Worm (Caenorhabditis elegans) whole organism, L3 larva: ENCODE results near the gene Y45F10B.8.
"Not testable (repeated sequence)": the region's sequence is repeated elsewhere in the genome, so short reads cannot be mapped to it uniquely, and the experiment has no call there.

Experiments used
- R02D3.7 ChIP-seq: fragments of 150-350 bp; optimal IDR thresholded peaks from 2 replicates; lab custom pipeline; 2014; ENCODE audit warnings: missing biosample characterization, missing genetic modification characterization
- ZK546.5 ChIP-seq: sonication (generic microtip); optimal IDR thresholded peaks from 2 replicates; lab custom pipeline; 2017; ENCODE audit warnings: missing biosample characterization, missing genetic modification characterization
- ama-1 ChIP-seq: fragments of 150-350 bp; optimal IDR thresholded peaks from 2 replicates; lab custom pipeline; 2018
- ceh-28 ChIP-seq: fragments of 150-350 bp; optimal IDR thresholded peaks from 2 replicates; lab custom pipeline; 2014; ENCODE audit warnings: missing biosample characterization, missing genetic modification reagents, missing genetic modification characterization
- ceh-9 ChIP-seq: sonication (generic microtip); optimal IDR thresholded peaks from 2 replicates; lab custom pipeline; 2018; ENCODE audit warnings: missing biosample characterization, missing genetic modification characterization
- daf-12 ChIP-seq: fragments of 150-350 bp; optimal IDR thresholded peaks from 2 replicates; lab custom pipeline; 2014; ENCODE audit warnings: missing biosample characterization, missing genetic modification reagents, missing genetic modification characterization
- egl-27 ChIP-seq: sonication (generic microtip); optimal IDR thresholded peaks from 4 replicates; lab custom pipeline; 2017; ENCODE audit warnings: missing biosample characterization, missing genetic modification reagents, missing genetic modification characterization
- egl-5 ChIP-seq: fragments of 150-350 bp; optimal IDR thresholded peaks from 2 replicates; lab custom pipeline; 2017; ENCODE audit warnings: missing biosample characterization, missing genetic modification reagents, missing genetic modification characterization, inconsistent platforms
- elt-1 ChIP-seq: fragments of 150-350 bp; optimal IDR thresholded peaks from 2 replicates; lab custom pipeline; 2014; ENCODE audit warnings: missing biosample characterization, missing genetic modification characterization
- elt-2 ChIP-seq: sonication (generic microtip); optimal IDR thresholded peaks from 2 replicates; lab custom pipeline; 2016; ENCODE audit warnings: missing genetic modification reagents, mild to moderate bottlenecking, missing genetic modification characterization, missing compliant biosample characterization
- elt-3 ChIP-seq, 3 experiments: fragments of 150-350 bp in 1 of 3; sonication (generic microtip) in 2 of 3; optimal IDR thresholded peaks; 2 replicates in 2 of 3; 4 replicates in 1 of 3; lab custom pipeline; 2014 to 2017; ENCODE audit warnings: missing biosample characterization in 3 of 3, missing genetic modification characterization in 3 of 3
- fkh-2 ChIP-seq: fragments of 150-350 bp; optimal IDR thresholded peaks from 2 replicates; lab custom pipeline; 2014; ENCODE audit warnings: missing biosample characterization, missing genetic modification reagents, missing genetic modification characterization
- fos-1 ChIP-seq: fragments of 150-350 bp; optimal IDR thresholded peaks from 2 replicates; lab custom pipeline; 2014; ENCODE audit warnings: missing biosample characterization, missing genetic modification characterization
- jun-1 ChIP-seq: fragments of 150-350 bp; optimal IDR thresholded peaks from 2 replicates; lab custom pipeline; 2014; ENCODE audit warnings: missing biosample characterization, missing genetic modification reagents, missing genetic modification characterization
- lin-15B ChIP-seq: fragments of 150-350 bp; optimal IDR thresholded peaks from 2 replicates; lab custom pipeline; 2014; ENCODE audit warnings: missing biosample characterization, missing genetic modification characterization
- lin-39 ChIP-seq: fragments of 150-350 bp; optimal IDR thresholded peaks from 2 replicates; lab custom pipeline; 2018; ENCODE audit warnings: missing biosample characterization, missing genetic modification reagents, missing genetic modification characterization
- lsy-12 ChIP-seq: sonication (generic microtip); optimal IDR thresholded peaks from 2 replicates; lab custom pipeline; 2016; ENCODE audit warnings: mild to moderate bottlenecking, missing genetic modification characterization, missing compliant biosample characterization
- mml-1 ChIP-seq: fragments of 150-350 bp; sonication (generic microtip); optimal IDR thresholded peaks from 3 replicates; lab custom pipeline; 2014; ENCODE audit warnings: missing biosample characterization, missing genetic modification characterization
- nhr-23 ChIP-seq: fragments of 150-350 bp; optimal IDR thresholded peaks from 2 replicates; lab custom pipeline; 2014; ENCODE audit warnings: missing biosample characterization, missing genetic modification reagents, missing genetic modification characterization
- nhr-237 ChIP-seq: fragments of 150-350 bp; optimal IDR thresholded peaks from 2 replicates; lab custom pipeline; 2014; ENCODE audit warnings: missing biosample characterization, missing genetic modification characterization
- nhr-25 ChIP-seq: sonication (generic microtip); optimal IDR thresholded peaks from 2 replicates; lab custom pipeline; 2017; ENCODE audit warnings: missing biosample characterization, missing genetic modification characterization
- nhr-28 ChIP-seq: fragments of 150-350 bp; optimal IDR thresholded peaks from 2 replicates; lab custom pipeline; 2014; ENCODE audit warnings: missing biosample characterization, missing genetic modification characterization
- nhr-43 ChIP-seq: sonication (generic microtip); optimal IDR thresholded peaks from 2 replicates; lab custom pipeline; 2016; ENCODE audit warnings: mild to moderate bottlenecking, missing genetic modification characterization, missing compliant biosample characterization; ENCODE audit not compliant: poor library complexity, severe bottlenecking
- nhr-77 ChIP-seq: fragments of 150-350 bp; optimal IDR thresholded peaks from 2 replicates; lab custom pipeline; 2014; ENCODE audit warnings: missing biosample characterization, missing genetic modification characterization
- pha-4 ChIP-seq: fragments of 150-350 bp; optimal IDR thresholded peaks from 2 replicates; lab custom pipeline; 2014; ENCODE audit warnings: missing biosample characterization, missing genetic modification reagents, missing genetic modification characterization
- pqm-1 ChIP-seq: fragments of 150-350 bp; optimal IDR thresholded peaks from 2 replicates; lab custom pipeline; 2017; ENCODE audit warnings: missing biosample characterization, missing genetic modification characterization, inconsistent platforms
- sea-2 ChIP-seq: fragments of 150-350 bp; sonication (generic microtip); optimal IDR thresholded peaks from 4 replicates; lab custom pipeline; 2014; ENCODE audit warnings: missing biosample characterization, missing genetic modification reagents, missing genetic modification characterization
- snpc-4 ChIP-seq: fragments of 150-350 bp; optimal IDR thresholded peaks from 2 replicates; lab custom pipeline; 2014; ENCODE audit warnings: missing biosample characterization, missing genetic modification characterization
- tbx-2 ChIP-seq: sonication (generic microtip); optimal IDR thresholded peaks from 2 replicates; lab custom pipeline; 2016; ENCODE audit warnings: mild to moderate bottlenecking, missing genetic modification characterization, missing compliant biosample characterization
- unc-39 ChIP-seq: sonication (generic microtip); optimal IDR thresholded peaks from 4 replicates; lab custom pipeline; 2017; ENCODE audit warnings: missing biosample characterization, missing genetic modification characterization
- unc-62 ChIP-seq: fragments of 150-350 bp; sonication (generic microtip); optimal IDR thresholded peaks from 4 replicates; lab custom pipeline; 2014; ENCODE audit warnings: missing biosample characterization, missing genetic modification reagents, missing genetic modification characterization

Y45F10B.8 gene

ce11 chrIV:13578174-13578573 is at the start of gene Y45F10B.8:
Gene Y45F10B.8, minus strand, starts transcription at chrIV:13578274.
- TF ChIP-seq ZK546.5; unc-62; pqm-1 (tag; lab: Kevin White, UChicago): not testable (repeated sequence)

ce11 chrIV:13626469-13626868 is 48.4 kb upstream of the Y45F10B.8 start, which contains the start of gene sru-21:
Gene sru-21, plus strand, starts transcription at chrIV:13626769.
- TF ChIP-seq lsy-12 (tag; lab: Kevin White, UChicago) (no peak), ceh-28 (tag; lab: Kevin White, UChicago) (no peak), jun-1 (no peak), nhr-28 (no peak), unc-39 (tag; lab: Kevin White, UChicago) (no peak), fkh-2 (tag; lab: Kevin White, UChicago) (no peak), nhr-25 (tag; lab: Kevin White, UChicago) (no peak), nhr-77 (no peak), egl-5 (tag; lab: Kevin White, UChicago) (no peak), R02D3.7 (no peak), ama-1 (lab: Kevin White, UChicago) (no peak)

- TF ChIP-seq lsy-12 (tag; lab: Kevin White, UChicago) (no peak), pha-4 (tag; lab: Kevin White, UChicago) (no peak), nhr-23 (no peak), sea-2 (no peak), tbx-2 (tag; lab: Kevin White, UChicago) (no peak), ama-1 (lab: Kevin White, UChicago) (no peak), ceh-9 (no peak), lin-39 (tag; lab: Kevin White, UChicago) (no peak), nhr-43 (tag; lab: Kevin White, UChicago) (no peak), mml-1 (tag; lab: Kevin White, UChicago) (no peak), elt-1 (tag; lab: Kevin White, UChicago) (no peak), daf-12 (tag; lab: Kevin White, UChicago) (no peak), nhr-28 (no peak), fkh-2 (tag; lab: Kevin White, UChicago) (no peak), lin-15B (no peak), unc-62 (no peak)
Measured at ce11 chrIV:13623533-13623932, 45.5 kb upstream of the Y45F10B.8 start, which contains the start of gene C08F11.1. Gene C08F11.1, plus strand, starts transcription at chrIV:13623833.

- peak; percentile 19 for TF ChIP-seq pha-4 (tag; lab: Kevin White, UChicago)
- peak; percentile 15 for TF ChIP-seq elt-2 (tag; lab: Kevin White, UChicago)
- TF ChIP-seq nhr-237 (tag; lab: Kevin White, UChicago), result no peak
- TF ChIP-seq ama-1 (lab: Kevin White, UChicago), result no peak
Measured at ce11 chrIV:13619203-13619602, 41.1 kb upstream of the Y45F10B.8 start, which contains the start of gene C08F11.3. Gene C08F11.3, plus strand, starts transcription at chrIV:13619503.

- TF ChIP-seq jun-1 (peak; percentile 0), pqm-1 (tag; lab: Kevin White, UChicago) (peak; percentile 82), elt-3 (tag; optimal IDR thresholded peaks at IDR 0.05; lab: Kevin White, UChicago) (no peak), pha-4 (tag; lab: Kevin White, UChicago) (peak; percentile 60), elt-2 (tag; lab: Kevin White, UChicago) (peak; percentile 69), fos-1 (no peak), egl-27 (tag; lab: Kevin White, UChicago) (no peak)
Measured at ce11 chrIV:13609755-13610154, 31.7 kb upstream of the Y45F10B.8 start, which contains the start of gene C08F11.13. Gene C08F11.13, minus strand, starts transcription at chrIV:13609892.

- TF ChIP-seq snpc-4 (tag; lab: Kevin White, UChicago) (peak; percentile 6), ceh-28 (tag; lab: Kevin White, UChicago) (no peak)
Measured at ce11 chrIV:13601973-13602669, 24.0 kb upstream of the Y45F10B.8 start, which contains the start of gene Y45F10B.59. Gene Y45F10B.59, plus strand, starts transcription at chrIV:13602619.
